Fruit fly (Drosophila melanogaster) whole organism, adult: ENCODE data around the gene ome.

Experiments
- CG11617 ChIP-seq: fragments of 200-800 bp; sonication (Bioruptor generic); optimal IDR thresholded peaks from 2 replicates; lab custom pipeline; 2017; ENCODE audit warnings: mild to moderate bottlenecking, missing biosample characterization, missing genetic modification reagents, missing genetic modification characterization
- CG12768 ChIP-seq: fragments of 200-800 bp; sonication (Bioruptor generic); optimal IDR thresholded peaks from 2 replicates; lab custom pipeline; 2017; ENCODE audit warnings: missing biosample characterization, missing genetic modification characterization, mild to moderate bottlenecking, moderate library complexity, missing genetic modification reagents
- CG14711 ChIP-seq: fragments of 200-800 bp; sonication (Bioruptor generic); optimal IDR thresholded peaks from 2 replicates; lab custom pipeline; 2018; ENCODE audit warnings: missing biosample characterization, mild to moderate bottlenecking, missing genetic modification characterization, moderate library complexity
- CG1620 ChIP-seq: fragments of 200-800 bp; sonication (Bioruptor generic); optimal IDR thresholded peaks from 2 replicates; lab custom pipeline; 2016; ENCODE audit warnings: missing biosample characterization, missing genetic modification characterization
- CG33017 ChIP-seq: fragments of 200-800 bp; sonication (Bioruptor generic); optimal IDR thresholded peaks from 2 replicates; lab custom pipeline; 2018; ENCODE audit warnings: missing biosample characterization, mild to moderate bottlenecking, missing genetic modification characterization, moderate library complexity
- CG5204 ChIP-seq: fragments of 200-800 bp; sonication (Bioruptor generic); optimal IDR thresholded peaks from 2 replicates; lab custom pipeline; 2016; ENCODE audit warnings: missing biosample characterization, missing genetic modification characterization
- CG7101 ChIP-seq: fragments of 200-800 bp; sonication (Bioruptor generic); optimal IDR thresholded peaks from 2 replicates; lab custom pipeline; 2018; ENCODE audit warnings: missing biosample characterization, mild to moderate bottlenecking, missing genetic modification characterization, moderate library complexity
- Clk ChIP-seq: fragments of 200-800 bp; sonication (Bioruptor generic); optimal IDR thresholded peaks from 2 replicates; lab custom pipeline; 2017; ENCODE audit warnings: missing biosample characterization, missing genetic modification characterization
- Crg-1 ChIP-seq: fragments of 200-800 bp; sonication (Bioruptor generic); optimal IDR thresholded peaks from 2 replicates; lab custom pipeline; 2016; ENCODE audit warnings: missing biosample characterization, missing genetic modification characterization
- Hr96 ChIP-seq: fragments of 200-800 bp; sonication (Bioruptor generic); optimal IDR thresholded peaks from 2 replicates; lab custom pipeline; 2016; ENCODE audit warnings: missing biosample characterization, missing genetic modification characterization
- Mnt ChIP-seq: fragments of 200-800 bp; sonication (Bioruptor generic); optimal IDR thresholded peaks from 2 replicates; lab custom pipeline; 2016; ENCODE audit warnings: missing biosample characterization, mild to moderate bottlenecking, missing genetic modification characterization
- bab1 ChIP-seq: fragments of 200-800 bp; sonication (Bioruptor generic); optimal IDR thresholded peaks from 3 replicates; lab custom pipeline; 2019; ENCODE audit warnings: missing biosample characterization, mild to moderate bottlenecking, missing genetic modification characterization, moderate library complexity
- cic ChIP-seq: fragments of 200-800 bp; sonication (Bioruptor generic); optimal IDR thresholded peaks from 2 replicates; lab custom pipeline; 2017; ENCODE audit warnings: missing biosample characterization, mild to moderate bottlenecking, missing genetic modification characterization, moderate library complexity
- cnc ChIP-seq, 2 experiments: fragments of >200 bp; optimal IDR thresholded peaks; 2 replicates each; lab custom pipeline; 2017
- kay ChIP-seq: fragments of 200-800 bp; sonication (Bioruptor generic); peaks from one replicate; lab custom pipeline; 2016; ENCODE audit warnings: missing biosample characterization, missing genetic modification characterization, borderline replicate concordance
- ovo ChIP-seq: fragments of 200-800 bp; sonication (Bioruptor generic); optimal IDR thresholded peaks from 2 replicates; lab custom pipeline; 2016; ENCODE audit warnings: missing biosample characterization, missing genetic modification characterization
- pad ChIP-seq: fragments of 200-800 bp; sonication (Bioruptor generic); optimal IDR thresholded peaks from 3 replicates; lab custom pipeline; 2017; ENCODE audit warnings: missing biosample characterization, missing genetic modification characterization, mild to moderate bottlenecking, moderate library complexity, missing genetic modification reagents
- tj ChIP-seq: fragments of 200-800 bp; sonication (Bioruptor generic); optimal IDR thresholded peaks from 3 replicates; lab custom pipeline; 2017; ENCODE audit warnings: missing biosample characterization, mild to moderate bottlenecking, missing genetic modification characterization, moderate library complexity
- toe ChIP-seq: fragments of 200-800 bp; sonication (Bioruptor generic); optimal IDR thresholded peaks from 2 replicates; lab custom pipeline; 2016; ENCODE audit warnings: missing biosample characterization, missing genetic modification characterization

ome gene

DNA sequence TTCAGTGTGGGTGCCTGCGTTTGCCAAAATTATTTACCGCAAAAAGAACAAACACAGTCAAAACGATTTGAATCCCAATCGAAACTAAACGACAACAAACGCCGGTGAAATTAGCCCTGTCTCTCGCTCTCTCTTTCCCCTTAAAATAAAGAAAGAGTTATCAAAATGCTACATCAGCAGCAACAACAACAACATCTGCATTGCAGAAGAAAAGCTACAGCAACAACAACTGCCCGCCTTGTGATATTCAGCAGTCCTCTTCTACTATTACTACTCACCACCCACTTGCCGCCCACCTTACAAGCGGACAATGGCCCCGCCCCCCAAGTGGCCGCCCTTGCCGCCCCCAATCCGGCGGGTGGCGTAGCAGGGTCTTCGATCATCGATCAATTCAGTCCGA, 39.7 kb upstream of the ome start:
- no peak for TF ChIP-seq CG33017 (tag; lab: Kevin White, UChicago)
- no peak for TF ChIP-seq CG14711 (tag; lab: Kevin White, UChicago)
- no peak for TF ChIP-seq ovo (GFP tag; lab: Kevin White, UChicago)
- no peak for TF ChIP-seq CG11617 (GFP tag; lab: Kevin White, UChicago)
- TF ChIP-seq CG1620 (GFP tag; lab: Kevin White, UChicago) = no peak
- peak; percentile 65 for TF ChIP-seq pad (GFP tag; lab: Kevin White, UChicago)
- no peak for TF ChIP-seq cnc (optimal IDR thresholded peaks at IDR 0.05; lab: Kevin White, UChicago)
- TF ChIP-seq Crg-1 = no peak
- TF ChIP-seq kay (GFP tag; lab: Kevin White, UChicago) = no peak
- TF ChIP-seq CG12768 (GFP tag; lab: Kevin White, UChicago) = no peak
- no peak for TF ChIP-seq toe (GFP tag; lab: Kevin White, UChicago)
- TF ChIP-seq bab1 (GFP tag; lab: Kevin White, UChicago) = no peak
- TF ChIP-seq Hr96 (GFP tag; lab: Kevin White, UChicago) = no peak
- TF ChIP-seq tj (GFP tag; lab: Kevin White, UChicago) = peak; percentile 63
- no peak for TF ChIP-seq Clk (GFP tag; lab: Kevin White, UChicago)
- no peak for TF ChIP-seq Mnt
- TF ChIP-seq CG5204 = no peak

DNA sequence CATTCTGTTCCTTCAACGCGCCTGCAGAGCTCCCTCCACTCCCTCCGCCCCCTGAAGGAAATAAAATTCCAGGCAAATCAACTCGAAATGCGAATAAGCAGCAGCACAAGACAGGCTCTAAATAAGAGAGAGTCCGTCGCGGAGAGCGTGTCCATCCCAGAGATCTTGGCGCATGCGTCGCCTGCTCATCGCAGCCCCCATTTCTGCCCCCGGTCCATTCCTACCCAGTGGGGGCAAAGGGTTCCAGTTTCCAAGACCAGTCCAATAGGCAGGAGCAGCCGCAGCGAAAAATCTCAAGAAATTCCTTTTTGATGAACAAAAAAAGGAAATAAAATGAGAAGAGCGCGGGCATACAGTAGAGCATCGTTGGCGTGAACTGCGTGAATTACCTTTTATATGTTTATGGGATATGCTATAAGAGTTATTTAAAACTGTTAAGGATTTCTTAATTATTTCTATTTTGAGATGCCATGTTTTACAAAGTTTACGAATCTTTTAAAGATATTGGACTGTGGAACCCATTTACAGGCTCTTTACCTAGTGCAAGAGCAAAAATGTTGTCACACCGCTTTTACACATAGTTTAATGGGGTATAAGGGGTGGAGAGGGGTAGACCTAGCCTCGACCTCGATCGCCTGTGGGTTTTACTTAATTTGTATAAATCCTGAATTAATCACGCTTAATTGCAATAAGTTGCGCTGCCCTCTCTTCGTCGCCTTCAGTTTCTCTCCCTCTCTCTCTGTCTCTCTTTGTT, 38.4 kb upstream of the ome start:
- TF ChIP-seq cic (no peak), Mnt (no peak), CG14711 (tag; lab: Kevin White, UChicago) (no peak), ovo (GFP tag; lab: Kevin White, UChicago) (no peak), CG12768 (GFP tag; lab: Kevin White, UChicago) (no peak)

dm6 chr3L:14634773-14635563, 37.7 kb upstream of the ome start:
- TF ChIP-seq CG14711 (tag; lab: Kevin White, UChicago) = no peak
- TF ChIP-seq pad (GFP tag; lab: Kevin White, UChicago) = no peak
- peak; percentile 82 for TF ChIP-seq tj (GFP tag; lab: Kevin White, UChicago)

DNA sequence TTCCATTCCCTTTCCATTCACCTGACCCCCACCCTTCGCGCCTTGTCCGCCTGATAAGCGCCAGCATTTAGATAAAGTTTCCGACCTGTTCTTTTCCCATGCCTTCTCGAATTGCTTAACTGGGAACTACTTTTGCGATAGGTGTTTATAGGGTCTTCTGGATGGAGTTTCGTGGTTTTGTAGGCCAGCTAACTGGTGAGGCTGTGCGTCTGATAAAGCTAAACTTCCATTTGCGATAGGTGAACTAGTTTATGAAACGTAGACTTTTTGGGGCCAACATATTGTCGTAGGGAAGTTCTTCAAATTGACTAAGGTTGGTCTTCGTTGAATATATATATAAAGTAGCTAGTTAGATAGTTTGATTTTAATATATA, 37.1 kb upstream of the ome start:
- peak; percentile 23 for TF ChIP-seq kay (GFP tag; lab: Kevin White, UChicago)
- TF ChIP-seq CG12768 (GFP tag; lab: Kevin White, UChicago) = no peak
- no peak for TF ChIP-seq pad (GFP tag; lab: Kevin White, UChicago)

DNA sequence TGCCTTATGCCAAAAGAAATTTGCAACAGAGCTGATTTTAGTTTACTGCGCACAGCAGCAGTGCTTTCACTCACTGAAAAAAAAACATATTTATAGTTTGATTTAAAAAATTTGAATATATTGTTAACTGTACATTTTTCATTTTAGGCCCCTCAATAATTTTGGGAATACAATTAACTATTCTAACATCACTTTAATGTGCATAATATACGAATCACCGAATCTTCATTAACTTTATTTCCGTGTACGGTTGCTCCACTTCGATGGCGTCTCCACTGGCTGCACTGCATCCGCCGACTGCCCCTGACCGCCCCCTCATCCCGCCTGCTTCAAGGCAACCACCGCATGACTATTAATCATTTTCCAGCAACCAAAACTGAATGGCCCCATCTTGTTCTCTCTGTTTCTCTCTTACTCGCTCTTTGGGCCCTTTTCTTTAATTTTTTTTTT, 35.9 kb upstream of the ome start:
- TF ChIP-seq cnc (optimal IDR thresholded peaks at IDR 0.05; lab: Kevin White, UChicago) (no peak), tj (GFP tag; lab: Kevin White, UChicago) (peak; percentile 17), CG7101 (tag; lab: Kevin White, UChicago) (no peak), Clk (GFP tag; lab: Kevin White, UChicago) (no peak), toe (GFP tag; lab: Kevin White, UChicago) (no peak), CG1620 (GFP tag; lab: Kevin White, UChicago) (no peak)

DNA sequence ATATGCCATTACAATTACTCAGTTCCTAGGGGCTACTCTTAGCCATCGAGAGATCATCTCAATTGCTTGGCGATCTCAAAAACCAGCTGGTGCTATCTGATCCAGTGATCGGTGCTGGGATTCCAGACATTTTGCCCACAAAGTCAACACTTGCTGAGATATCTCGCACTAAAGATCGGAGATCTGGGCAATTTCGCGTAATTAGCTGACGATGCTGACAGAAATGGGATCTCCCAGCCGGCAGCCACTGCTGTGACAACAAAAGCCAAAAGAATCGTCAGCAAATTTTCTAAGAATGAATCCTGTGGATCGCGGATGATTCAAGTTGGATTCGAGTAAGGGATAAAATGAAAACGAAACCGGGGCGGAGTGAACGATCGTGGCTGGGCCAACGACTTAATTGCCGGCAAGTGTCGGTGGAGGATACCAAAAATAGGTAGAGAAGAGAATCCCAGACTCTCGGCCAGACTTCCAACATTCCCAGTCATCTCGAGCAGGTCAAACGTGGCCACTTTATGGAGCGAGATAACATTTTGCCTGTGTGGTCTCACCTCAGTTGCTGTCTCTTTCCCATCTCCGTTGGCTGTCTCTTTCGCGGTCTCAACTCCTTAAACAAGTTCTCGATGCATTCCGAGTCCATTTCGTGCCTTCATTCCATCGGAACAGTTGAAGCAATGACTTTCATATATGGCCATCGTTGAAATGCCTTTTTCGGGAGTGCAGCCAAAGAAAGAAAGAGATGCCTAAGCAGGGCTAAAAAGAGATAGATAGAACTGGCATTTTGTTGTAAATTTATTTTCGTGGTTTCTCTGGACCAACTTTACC, 34.7 kb upstream of the ome start:
- TF ChIP-seq tj (GFP tag; lab: Kevin White, UChicago) = peak; percentile 86
- TF ChIP-seq toe (GFP tag; lab: Kevin White, UChicago) = no peak

- TF ChIP-seq Crg-1 (no peak), kay (GFP tag; lab: Kevin White, UChicago) (no peak), Hr96 (GFP tag; lab: Kevin White, UChicago) (no peak), CG11617 (GFP tag; lab: Kevin White, UChicago) (no peak), CG5204 (no peak), CG33017 (tag; lab: Kevin White, UChicago) (no peak), ovo (GFP tag; lab: Kevin White, UChicago) (no peak), CG12768 (GFP tag; lab: Kevin White, UChicago) (no peak), CG14711 (tag; lab: Kevin White, UChicago) (no peak), Clk (GFP tag; lab: Kevin White, UChicago) (no peak), bab1 (GFP tag; lab: Kevin White, UChicago) (no peak), CG1620 (GFP tag; lab: Kevin White, UChicago) (no peak)
Measured at dm6 chr3L:14639778-14640177, 32.9 kb upstream of the ome start.
